Worm (Caenorhabditis elegans): ENCODE data around the gene F32A5.8.

F32A5.8 gene

ce11 chrII:7212059-7212458, 43.9 kb upstream of the F32A5.8 start, which contains the start of gene E04F6.9:
E04F6.9 (minus strand) TSS chrII:7212159.
- TF ChIP-seq nhr-232 (tag; optimal IDR thresholded peaks at IDR 0.05), result no peak
- no peak for TF ChIP-seq ceh-18 (tag; optimal IDR thresholded peaks at IDR 0.05)
- TF ChIP-seq K02D7.2 (tag; optimal IDR thresholded peaks at IDR 0.05), result no peak
- no peak for TF ChIP-seq ceh-45 (GFP tag; IDR thresholded peaks at IDR 0.05)
- no peak for TF ChIP-seq unc-86 (tag; optimal IDR thresholded peaks at IDR 0.05)
- TF ChIP-seq hlh-15 (tag; optimal IDR thresholded peaks at IDR 0.05), result no peak
- no peak for TF ChIP-seq hlh-6 (tag; optimal IDR thresholded peaks at IDR 0.05)
- no peak for TF ChIP-seq pha-4 (tag; optimal IDR thresholded peaks at IDR 0.05)
- no peak for TF ChIP-seq ttx-3 (tag; optimal IDR thresholded peaks at IDR 0.05)
- TF ChIP-seq elt-4 (tag; optimal IDR thresholded peaks at IDR 0.05), result no peak
- no peak for TF ChIP-seq pros-1 (tag; optimal IDR thresholded peaks at IDR 0.05)
- TF ChIP-seq ceh-22 (tag; optimal IDR thresholded peaks at IDR 0.05), result no peak
- no peak for TF ChIP-seq ets-4 (tag; optimal IDR thresholded peaks at IDR 0.05)
- TF ChIP-seq elt-2 (tag; optimal IDR thresholded peaks at IDR 0.05), result no peak
- TF ChIP-seq ahr-1 (tag; optimal IDR thresholded peaks at IDR 0.05), result no peak
- no peak for TF ChIP-seq T23F11.4 (GFP tag; optimal IDR thresholded peaks at IDR 0.05)
- TF ChIP-seq ceh-30 (tag; optimal IDR thresholded peaks at IDR 0.05), result no peak
- no peak for TF ChIP-seq pag-3 (tag; optimal IDR thresholded peaks at IDR 0.05; ENCODE audit: borderline replicate concordance)
- no peak for TF ChIP-seq che-1 (tag; optimal IDR thresholded peaks at IDR 0.05)

DNA sequence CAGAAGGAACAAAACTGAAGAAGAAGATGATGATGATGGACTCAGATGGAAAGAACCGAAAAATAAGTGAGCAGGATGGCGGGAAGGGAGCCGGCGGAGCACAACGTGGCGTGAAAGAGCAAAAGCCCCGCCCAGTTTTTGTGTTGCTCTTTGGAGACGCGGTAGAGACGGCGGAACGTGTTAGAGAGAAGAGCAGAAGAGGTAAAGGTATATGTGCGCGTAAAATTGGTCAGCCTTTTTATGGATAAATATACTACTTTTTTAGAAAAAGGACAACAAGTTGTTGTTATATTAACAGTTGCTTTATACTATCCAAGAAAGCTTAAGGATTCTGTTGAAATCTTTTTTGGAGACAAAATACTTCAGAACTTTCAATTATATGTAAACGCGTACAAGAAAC, 38.9 kb upstream of the F32A5.8 start, which contains the start of gene E04F6.10:
Gene E04F6.10 (minus strand): TSS at position 101 of the 400 bp plus-strand sequence.
- TF ChIP-seq pha-2 (tag; optimal IDR thresholded peaks at IDR 0.05), result no peak
- no peak for TF ChIP-seq rnt-1 (tag; optimal IDR thresholded peaks at IDR 0.05)
- no peak for TF ChIP-seq ceh-30 (tag; optimal IDR thresholded peaks at IDR 0.05)
- TF ChIP-seq K02D7.2 (tag; optimal IDR thresholded peaks at IDR 0.05), result no peak
- TF ChIP-seq sox-4 (tag; optimal IDR thresholded peaks at IDR 0.05), result no peak
- TF ChIP-seq ceh-31 (tag; optimal IDR thresholded peaks at IDR 0.05), result no peak
- no peak for TF ChIP-seq hlh-13 (GFP tag; optimal IDR thresholded peaks at IDR 0.05)
- TF ChIP-seq sox-2 (GFP tag; IDR thresholded peaks at IDR 0.05), result no peak
- no peak for TF ChIP-seq ceh-24 (tag; optimal IDR thresholded peaks at IDR 0.05)
- no peak for TF ChIP-seq lim-6 (tag; optimal IDR thresholded peaks at IDR 0.05)
- TF ChIP-seq fkh-6 (tag; optimal IDR thresholded peaks at IDR 0.05), result no peak
- TF ChIP-seq unc-42 (tag; optimal IDR thresholded peaks at IDR 0.05), result no peak
- TF ChIP-seq dve-1 (tag; optimal IDR thresholded peaks at IDR 0.05), result no peak
- TF ChIP-seq hlh-6 (tag; optimal IDR thresholded peaks at IDR 0.05), result no peak
- TF ChIP-seq ceh-18 (tag; optimal IDR thresholded peaks at IDR 0.05), result no peak

- no peak for TF ChIP-seq ztf-16 (tag; optimal IDR thresholded peaks at IDR 0.05)
- TF ChIP-seq unc-55 (GFP tag; optimal IDR thresholded peaks at IDR 0.05), result no peak
- TF ChIP-seq hlh-13 (GFP tag; optimal IDR thresholded peaks at IDR 0.05), result no peak
- TF ChIP-seq ama-1 (optimal IDR thresholded peaks at IDR 0.05), result no peak
- TF ChIP-seq lin-11 (tag; optimal IDR thresholded peaks at IDR 0.05), result no peak
- no peak for TF ChIP-seq lim-6 (tag; optimal IDR thresholded peaks at IDR 0.05)
- TF ChIP-seq ceh-18 (tag; optimal IDR thresholded peaks at IDR 0.05), result no peak
- no peak for TF ChIP-seq F13H6.1 (tag; optimal IDR thresholded peaks at IDR 0.05)
- TF ChIP-seq unc-42 (tag; optimal IDR thresholded peaks at IDR 0.05), result no peak
- no peak for TF ChIP-seq zip-5 (tag; optimal IDR thresholded peaks at IDR 0.05)
- TF ChIP-seq odd-2 (tag; optimal IDR thresholded peaks at IDR 0.05), result no peak
- TF ChIP-seq hlh-8 (tag; optimal IDR thresholded peaks at IDR 0.05), result no peak
- TF ChIP-seq Y22D7AL.16 (tag; optimal IDR thresholded peaks at IDR 0.05), result no peak
- no peak for TF ChIP-seq fkh-10 (GFP tag; optimal IDR thresholded peaks at IDR 0.05)
- TF ChIP-seq ets-4 (tag; optimal IDR thresholded peaks at IDR 0.05), result no peak
- TF ChIP-seq mec-3 (tag; optimal IDR thresholded peaks at IDR 0.05; ENCODE audit: borderline replicate concordance), result no peak
- no peak for TF ChIP-seq ceh-2 (tag; optimal IDR thresholded peaks at IDR 0.05)
Measured at ce11 chrII:7224074-7224473, 31.8 kb upstream of the F32A5.8 start.
